Worm (Caenorhabditis elegans) whole organism, mixed stage, embryonic: ENCODE results near the gene ZK1128.7.

Experiments
- M03D4.4 ChIP-seq: sonication (generic microtip); optimal IDR thresholded peaks from 2 replicates; lab custom pipeline; 2017; ENCODE audit warnings: mild to moderate bottlenecking, missing genetic modification characterization, missing compliant biosample characterization
- bed-3 ChIP-seq: fragments of 200-800 bp; sonication (Bioruptor generic); optimal IDR thresholded peaks from 3 replicates; lab custom pipeline; 2018; ENCODE audit warnings: mild to moderate bottlenecking, missing genetic modification characterization, moderate library complexity, missing compliant biosample characterization
- blmp-1 ChIP-seq: fragments of 150-350 bp; optimal IDR thresholded peaks from 2 replicates; lab custom pipeline; 2014; ENCODE audit warnings: missing biosample characterization, missing genetic modification characterization
- ceh-39 ChIP-seq: fragments of 150-350 bp; optimal IDR thresholded peaks from 2 replicates; lab custom pipeline; 2014; ENCODE audit warnings: missing biosample characterization, missing genetic modification characterization
- ceh-43 ChIP-seq: fragments of 200-800 bp; sonication (Bioruptor generic); optimal IDR thresholded peaks from 2 replicates; lab custom pipeline; 2018; ENCODE audit warnings: mild to moderate bottlenecking, missing genetic modification characterization, moderate library complexity, missing compliant biosample characterization
- ces-1 ChIP-seq: fragments of 150-350 bp; optimal IDR thresholded peaks from 2 replicates; lab custom pipeline; 2014; ENCODE audit warnings: missing biosample characterization, missing genetic modification reagents, missing genetic modification characterization
- cnd-1 ChIP-seq: fragments of 200-800 bp; sonication (Bioruptor generic); optimal IDR thresholded peaks from 2 replicates; lab custom pipeline; 2018; ENCODE audit warnings: mild to moderate bottlenecking, missing genetic modification characterization, missing compliant biosample characterization
- flh-1 ChIP-seq: fragments of 200-800 bp; sonication (Bioruptor generic); optimal IDR thresholded peaks from 2 replicates; lab custom pipeline; 2018; ENCODE audit warnings: mild to moderate bottlenecking, missing genetic modification characterization, moderate library complexity, missing compliant biosample characterization
- ham-2 ChIP-seq: fragments of 200-800 bp; sonication (Bioruptor generic); optimal IDR thresholded peaks from 2 replicates; lab custom pipeline; 2018; ENCODE audit warnings: mild to moderate bottlenecking, missing genetic modification characterization, missing compliant biosample characterization
- hlh-1 ChIP-seq: fragments of 150-350 bp; optimal IDR thresholded peaks from 2 replicates; lab custom pipeline; 2014; ENCODE audit warnings: missing biosample characterization, missing genetic modification reagents, missing genetic modification characterization
- lin-13 ChIP-seq: fragments of 150-350 bp; optimal IDR thresholded peaks from 2 replicates; lab custom pipeline; 2014; ENCODE audit warnings: missing biosample characterization, missing genetic modification characterization
- lin-32 ChIP-seq: fragments of 200-800 bp; sonication (Bioruptor generic); optimal IDR thresholded peaks from 2 replicates; lab custom pipeline; 2018; ENCODE audit warnings: mild to moderate bottlenecking, missing genetic modification characterization, missing compliant biosample characterization
- lsy-2 ChIP-seq: fragments of 150-350 bp; optimal IDR thresholded peaks from 2 replicates; lab custom pipeline; 2014; ENCODE audit warnings: missing biosample characterization, missing genetic modification characterization
- mab-5 ChIP-seq: fragments of 150-350 bp; optimal IDR thresholded peaks from 2 replicates; lab custom pipeline; 2014; ENCODE audit warnings: missing biosample characterization, missing genetic modification characterization
- mls-2 ChIP-seq: sonication (generic microtip); optimal IDR thresholded peaks from 2 replicates; lab custom pipeline; 2016; ENCODE audit warnings: mild to moderate bottlenecking, missing genetic modification characterization, moderate library complexity, missing compliant biosample characterization
- nhr-12 ChIP-seq: fragments of 150-350 bp; optimal IDR thresholded peaks from 2 replicates; lab custom pipeline; 2014; ENCODE audit warnings: missing biosample characterization, missing genetic modification characterization
- nhr-2 ChIP-seq: fragments of 150-350 bp; optimal IDR thresholded peaks from 2 replicates; lab custom pipeline; 2014; ENCODE audit warnings: missing biosample characterization, missing genetic modification characterization
- nhr-237 ChIP-seq: fragments of 150-350 bp; optimal IDR thresholded peaks from 2 replicates; lab custom pipeline; 2014; ENCODE audit warnings: missing biosample characterization, missing genetic modification characterization
- nhr-28 ChIP-seq: fragments of 150-350 bp; optimal IDR thresholded peaks from 2 replicates; lab custom pipeline; 2014; ENCODE audit warnings: missing biosample characterization, missing genetic modification characterization
- nhr-76 ChIP-seq: sonication (generic microtip); optimal IDR thresholded peaks from 2 replicates; lab custom pipeline; 2017; ENCODE audit warnings: missing biosample characterization, missing genetic modification characterization
- pha-4 ChIP-seq: fragments of 150-350 bp; optimal IDR thresholded peaks from 2 replicates; lab custom pipeline; 2018; ENCODE audit warnings: missing biosample characterization, missing genetic modification reagents, missing genetic modification characterization
- sem-2 ChIP-seq: fragments of 200-800 bp; sonication (Bioruptor generic); optimal IDR thresholded peaks from 2 replicates; lab custom pipeline; 2018; ENCODE audit warnings: mild to moderate bottlenecking, missing genetic modification characterization, missing compliant biosample characterization
- sptf-1 ChIP-seq: sonication (generic microtip); optimal IDR thresholded peaks from 2 replicates; lab custom pipeline; 2017; ENCODE audit warnings: mild to moderate bottlenecking, missing genetic modification characterization, moderate library complexity, missing compliant biosample characterization
- tbx-8 ChIP-seq: fragments of 200-800 bp; sonication (Bioruptor generic); optimal IDR thresholded peaks from 2 replicates; lab custom pipeline; 2018; ENCODE audit warnings: mild to moderate bottlenecking, missing genetic modification characterization, moderate library complexity, missing compliant biosample characterization
- unc-120 ChIP-seq: sonication (generic microtip); optimal IDR thresholded peaks from 2 replicates; lab custom pipeline; 2017; ENCODE audit warnings: missing genetic modification characterization, missing compliant biosample characterization; ENCODE audit not compliant: poor library complexity, severe bottlenecking
- unc-39 ChIP-seq: fragments of 150-350 bp; optimal IDR thresholded peaks from 2 replicates; lab custom pipeline; 2014; ENCODE audit warnings: missing biosample characterization, missing genetic modification characterization
- unc-62 ChIP-seq: fragments of 150-350 bp; optimal IDR thresholded peaks from 2 replicates; lab custom pipeline; 2014; ENCODE audit warnings: missing biosample characterization, missing genetic modification reagents, missing genetic modification characterization
- zip-8 ChIP-seq: fragments of 150-350 bp; optimal IDR thresholded peaks from 2 replicates; lab custom pipeline; 2014; ENCODE audit warnings: missing biosample characterization, missing genetic modification characterization
- ztf-11 ChIP-seq: fragments of 150-350 bp; optimal IDR thresholded peaks from 2 replicates; lab custom pipeline; 2014; ENCODE audit warnings: missing biosample characterization, missing genetic modification characterization

The ZK1128.7 gene

ce11 chrIII:10149910-10150309 lies 13.1 kb downstream of the ZK1128.7 start:
- TF ChIP-seq unc-62 (GFP tag; lab: Kevin White, UChicago) (no peak), ham-2 (GFP tag; lab: Kevin White, UChicago) (no peak), zip-8 (tag; lab: Kevin White, UChicago) (no peak)

ce11 chrIII:10150710-10151109 lies 13.9 kb downstream of the ZK1128.7 start:
- TF ChIP-seq bed-3 (GFP tag; lab: Kevin White, UChicago), result no peak
- no peak for TF ChIP-seq ztf-11 (tag; lab: Kevin White, UChicago)
- no peak for TF ChIP-seq ceh-43
- TF ChIP-seq lsy-2 (tag; lab: Kevin White, UChicago), result no peak
- no peak for TF ChIP-seq unc-39 (tag; lab: Kevin White, UChicago)
- TF ChIP-seq unc-120 (tag; lab: Kevin White, UChicago), result no peak
- no peak for TF ChIP-seq flh-1 (GFP tag; lab: Kevin White, UChicago)

- no peak for TF ChIP-seq nhr-76 (tag; lab: Kevin White, UChicago)
- no peak for TF ChIP-seq ceh-39 (tag; lab: Kevin White, UChicago)
- no peak for TF ChIP-seq mls-2 (tag; lab: Kevin White, UChicago)
- no peak for TF ChIP-seq lin-13 (tag; lab: Kevin White, UChicago)
- TF ChIP-seq bed-3 (GFP tag; lab: Kevin White, UChicago), result no peak
- no peak for TF ChIP-seq blmp-1 (tag; lab: Kevin White, UChicago)
- no peak for TF ChIP-seq cnd-1 (tag; lab: Kevin White, UChicago)
- TF ChIP-seq nhr-237 (tag; lab: Kevin White, UChicago), result no peak
- TF ChIP-seq sptf-1 (tag; lab: Kevin White, UChicago), result no peak
- no peak for TF ChIP-seq unc-39 (tag; lab: Kevin White, UChicago)
- TF ChIP-seq lsy-2 (tag; lab: Kevin White, UChicago), result no peak
- TF ChIP-seq mab-5 (tag; lab: Kevin White, UChicago), result no peak
- no peak for TF ChIP-seq M03D4.4 (tag; lab: Kevin White, UChicago)
- TF ChIP-seq nhr-28 (tag; lab: Kevin White, UChicago), result no peak
- peak; percentile 44 for TF ChIP-seq ces-1 (GFP tag; lab: Kevin White, UChicago)
- TF ChIP-seq unc-120 (tag; lab: Kevin White, UChicago), result peak; percentile 16
- no peak for TF ChIP-seq sem-2 (GFP tag; lab: Kevin White, UChicago)
Measured at ce11 chrIII:10151719-10152118, 14.9 kb downstream of the ZK1128.7 start.

- TF ChIP-seq lin-32 (GFP tag; lab: Kevin White, UChicago) (no peak), unc-62 (GFP tag; lab: Kevin White, UChicago) (no peak), pha-4 (no peak), ham-2 (GFP tag; lab: Kevin White, UChicago) (no peak), lin-13 (tag; lab: Kevin White, UChicago) (no peak), mls-2 (tag; lab: Kevin White, UChicago) (no peak), M03D4.4 (tag; lab: Kevin White, UChicago) (no peak), mab-5 (tag; lab: Kevin White, UChicago) (no peak), ztf-11 (tag; lab: Kevin White, UChicago) (no peak), nhr-76 (tag; lab: Kevin White, UChicago) (no peak), ceh-43 (no peak), cnd-1 (tag; lab: Kevin White, UChicago) (no peak), tbx-8 (GFP tag; lab: Kevin White, UChicago) (no peak), unc-120 (tag; lab: Kevin White, UChicago) (no peak), hlh-1 (no peak), ceh-39 (tag; lab: Kevin White, UChicago) (no peak), lsy-2 (tag; lab: Kevin White, UChicago) (no peak)
Measured at ce11 chrIII:10152495-10152894, 15.7 kb downstream of the ZK1128.7 start, which contains the start of gene nac-3. TSS of gene nac-3 (plus strand) at chrIII:10152795.

DNA sequence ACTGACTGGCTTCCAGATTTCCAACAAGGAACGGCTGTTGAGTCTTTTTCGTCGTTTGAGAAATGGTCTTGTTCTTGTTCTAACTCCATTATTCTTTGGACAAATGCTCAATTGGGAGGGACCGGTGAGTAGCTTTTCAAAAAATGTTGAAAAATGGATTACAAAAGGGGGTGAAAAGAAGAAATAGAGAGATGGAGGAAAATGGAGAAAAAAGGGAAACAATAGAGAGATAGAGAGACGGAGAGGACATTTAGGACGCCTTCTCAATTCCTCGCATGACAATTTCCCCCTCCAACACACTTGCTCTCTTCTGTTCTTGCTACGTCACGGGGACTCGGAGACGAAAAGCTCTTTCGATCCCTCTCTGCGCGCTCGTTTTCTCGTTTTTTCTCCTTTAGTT lies 16.2 kb downstream of the ZK1128.7 start:
- TF ChIP-seq ces-1 (GFP tag; lab: Kevin White, UChicago) (peak; percentile 84), M03D4.4 (tag; lab: Kevin White, UChicago) (no peak)

DNA sequence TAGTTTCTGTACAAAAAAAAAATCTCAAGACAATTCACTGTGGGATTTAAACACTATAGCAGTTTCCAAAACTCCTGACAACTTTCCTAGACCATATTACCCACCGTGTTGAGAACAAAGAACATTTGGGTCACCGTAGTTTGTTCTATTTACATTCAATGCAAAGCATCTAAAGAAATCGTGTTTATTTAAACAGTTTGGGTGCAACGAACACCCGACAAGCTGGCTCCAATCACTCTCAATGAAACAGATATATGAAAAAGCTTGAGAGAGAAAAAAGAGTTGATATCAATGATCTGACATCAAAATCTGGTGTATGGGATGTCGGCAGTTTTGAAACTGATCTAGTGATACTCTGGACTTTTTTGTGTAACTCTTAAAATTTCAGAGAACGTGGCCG lies 18.2 kb downstream of the ZK1128.7 start:
- TF ChIP-seq tbx-8 (GFP tag; lab: Kevin White, UChicago) (no peak), nhr-12 (no peak), nhr-2 (no peak)
